Worm (Caenorhabditis elegans) whole organism, L1 larva: ENCODE results near the gene spp-4.
A peak's percentile ranks its signal among the peaks of the same experiment; 100 is the strongest.

Experiments
- C34B4.2 ChIP-seq: sonication (generic microtip); optimal IDR thresholded peaks from 2 replicates; lab custom pipeline; 2017; ENCODE audit warnings: mild to moderate bottlenecking, missing genetic modification characterization, missing compliant biosample characterization
- alr-1 ChIP-seq: fragments of 200-800 bp; sonication (Bioruptor generic); optimal IDR thresholded peaks from 2 replicates; lab custom pipeline; 2018; ENCODE audit warnings: borderline replicate concordance, mild to moderate bottlenecking, missing genetic modification characterization, missing compliant biosample characterization
- aly-2 ChIP-seq: fragments of 150-350 bp; optimal IDR thresholded peaks from 2 replicates; lab custom pipeline; 2014; ENCODE audit warnings: missing biosample characterization, missing genetic modification characterization
- ceh-8 ChIP-seq: fragments of 200-800 bp; sonication (Bioruptor generic); optimal IDR thresholded peaks from 2 replicates; lab custom pipeline; 2018; ENCODE audit warnings: mild to moderate bottlenecking, missing genetic modification characterization, moderate library complexity, missing compliant biosample characterization
- ceh-88 ChIP-seq: fragments of 200-800 bp; sonication (Bioruptor generic); IDR thresholded peaks from 2 replicates; pipeline ENCODE4 v1.3.6; 2022; ENCODE audit warnings: missing genetic modification characterization, missing compliant biosample characterization
- ces-1 ChIP-seq: fragments of 150-350 bp; optimal IDR thresholded peaks from 2 replicates; lab custom pipeline; 2014; ENCODE audit warnings: missing biosample characterization, missing genetic modification reagents, missing genetic modification characterization
- dpl-1 ChIP-seq, 3 experiments: fragments of 150-350 bp in 2 of 3; sonication (generic microtip) in 1 of 3; optimal IDR thresholded peaks; 2 replicates each; lab custom pipeline; 2014 to 2017; ENCODE audit warnings: missing biosample characterization in 3 of 3, missing genetic modification characterization in 3 of 3, missing genetic modification reagents in 3 of 3
- efl-1 ChIP-seq, 4 experiments: fragments of 150-350 bp; optimal IDR thresholded peaks in 3 of 4; peaks in 1 of 4; 1 replicate in 1 of 4; 2 replicates in 3 of 4; lab custom pipeline; 2014; ENCODE audit warnings: missing biosample characterization in 2 of 4, missing genetic modification characterization in 2 of 4, missing genetic modification reagents in 2 of 4
- efl-3 ChIP-seq: fragments of 200-800 bp; sonication (Bioruptor generic); optimal IDR thresholded peaks from 2 replicates; lab custom pipeline; 2018; ENCODE audit warnings: mild to moderate bottlenecking, missing genetic modification characterization, missing compliant biosample characterization
- elt-2 ChIP-seq: sonication (generic microtip); optimal IDR thresholded peaks from 2 replicates; lab custom pipeline; 2016; ENCODE audit warnings: missing genetic modification characterization, mild to moderate bottlenecking, inconsistent platforms, missing compliant biosample characterization, missing genetic modification reagents
- elt-3 ChIP-seq, 6 experiments: fragments of 150-350 bp in 1 of 6; sonication (generic microtip); optimal IDR thresholded peaks; 2 replicates each; lab custom pipeline; 2017 to 2018; ENCODE audit warnings: missing biosample characterization in 6 of 6, missing genetic modification characterization in 6 of 6, inconsistent platforms in 1 of 6
- fkh-10 ChIP-seq: sonication (generic microtip); optimal IDR thresholded peaks from 2 replicates; lab custom pipeline; 2017; ENCODE audit warnings: missing biosample characterization, missing genetic modification reagents, missing genetic modification characterization
- fos-1 ChIP-seq: fragments of 150-350 bp; optimal IDR thresholded peaks from 2 replicates; lab custom pipeline; 2014; ENCODE audit warnings: missing biosample characterization, missing genetic modification characterization
- grh-1 ChIP-seq: fragments of 200-800 bp; sonication (Bioruptor generic); IDR thresholded peaks from 2 replicates; pipeline ENCODE4 v1.3.6; 2022; ENCODE audit warnings: missing genetic modification reagents, missing genetic modification characterization, missing compliant biosample characterization
- hlh-17 ChIP-seq: fragments of 200-800 bp; sonication (Bioruptor generic); optimal IDR thresholded peaks from 2 replicates; lab custom pipeline; 2018; ENCODE audit warnings: missing genetic modification characterization, mild to moderate bottlenecking, missing compliant biosample characterization, moderate library complexity, borderline replicate concordance
- hpl-2 ChIP-seq: fragments of 150-350 bp; optimal IDR thresholded peaks from 2 replicates; lab custom pipeline; 2014; ENCODE audit warnings: missing biosample characterization, missing genetic modification reagents, missing genetic modification characterization
- jun-1 ChIP-seq: fragments of 150-350 bp; optimal IDR thresholded peaks from 2 replicates; lab custom pipeline; 2014; ENCODE audit warnings: missing biosample characterization, missing genetic modification reagents, missing genetic modification characterization
- lin-14 ChIP-seq: fragments of 200-800 bp; sonication (Bioruptor generic); optimal IDR thresholded peaks from 2 replicates; lab custom pipeline; 2018; ENCODE audit warnings: mild to moderate bottlenecking, missing genetic modification characterization, moderate library complexity, missing compliant biosample characterization
- lin-15B ChIP-seq: fragments of 150-350 bp; sonication (generic microtip); optimal IDR thresholded peaks from 3 replicates; lab custom pipeline; 2014; ENCODE audit warnings: missing biosample characterization, missing genetic modification characterization
- lin-35 ChIP-seq, 2 experiments: fragments of 150-350 bp; optimal IDR thresholded peaks; 2 replicates each; lab custom pipeline; 2014; ENCODE audit warnings: missing biosample characterization in 2 of 2, missing genetic modification characterization in 2 of 2, missing genetic modification reagents in 2 of 2
- lin-39 ChIP-seq: fragments of 150-350 bp; optimal IDR thresholded peaks from 2 replicates; lab custom pipeline; 2014; ENCODE audit warnings: missing biosample characterization, missing genetic modification reagents, missing genetic modification characterization
- lir-3 ChIP-seq: sonication (generic microtip); optimal IDR thresholded peaks from 2 replicates; lab custom pipeline; 2016; ENCODE audit warnings: mild to moderate bottlenecking, missing genetic modification characterization, moderate library complexity, missing compliant biosample characterization; ENCODE audit not compliant: poor library complexity
- mdl-1 ChIP-seq, 2 experiments: fragments of 150-350 bp; optimal IDR thresholded peaks; 2 replicates each; lab custom pipeline; 2014 to 2017; ENCODE audit warnings: missing biosample characterization in 2 of 2, missing genetic modification characterization in 2 of 2, inconsistent platforms in 1 of 2
- nhr-11 ChIP-seq: fragments of 150-350 bp; optimal IDR thresholded peaks from 2 replicates; lab custom pipeline; 2014; ENCODE audit warnings: missing biosample characterization, missing genetic modification characterization
- nhr-19 ChIP-seq: fragments of 200-800 bp; sonication (Bioruptor generic); conservative IDR thresholded peaks from 2 replicates; pipeline ENCODE4 v1.3.6; 2022; ENCODE audit warnings: missing genetic modification characterization, missing compliant biosample characterization
- nhr-20 ChIP-seq: sonication (generic microtip); optimal IDR thresholded peaks from 2 replicates; lab custom pipeline; 2016; ENCODE audit warnings: mild to moderate bottlenecking, missing genetic modification characterization, missing compliant biosample characterization
- nhr-237 ChIP-seq: fragments of 150-350 bp; optimal IDR thresholded peaks from 2 replicates; lab custom pipeline; 2014; ENCODE audit warnings: missing biosample characterization, missing genetic modification characterization
- nhr-47 ChIP-seq: sonication (generic microtip); optimal IDR thresholded peaks from 2 replicates; lab custom pipeline; 2016; ENCODE audit warnings: mild to moderate bottlenecking, missing genetic modification characterization, moderate library complexity, missing compliant biosample characterization
- nhr-85 ChIP-seq: sonication (generic microtip); peaks from one replicate; lab custom pipeline; 2016; ENCODE audit warnings: missing genetic modification characterization, inconsistent platforms, missing compliant biosample characterization
- pag-3 ChIP-seq: sonication (generic microtip); optimal IDR thresholded peaks from 2 replicates; lab custom pipeline; 2017; ENCODE audit warnings: missing genetic modification characterization, mild to moderate bottlenecking, missing compliant biosample characterization, antibody characterized with exemption, borderline replicate concordance; ENCODE audit not compliant: insufficient read depth
- pax-3 ChIP-seq: fragments of 200-800 bp; sonication (Bioruptor generic); optimal IDR thresholded peaks from 2 replicates; lab custom pipeline; 2018; ENCODE audit warnings: mild to moderate bottlenecking, missing genetic modification characterization, moderate library complexity, missing compliant biosample characterization
- rnt-1 ChIP-seq: sonication (generic microtip); optimal IDR thresholded peaks from 2 replicates; lab custom pipeline; 2016; ENCODE audit warnings: mild to moderate bottlenecking, missing genetic modification characterization, moderate library complexity, missing compliant biosample characterization
- skn-1 ChIP-seq: fragments of 150-350 bp; optimal IDR thresholded peaks from 2 replicates; lab custom pipeline; 2014; ENCODE audit warnings: missing biosample characterization, missing genetic modification characterization
- snpc-4 ChIP-seq: fragments of 150-350 bp; optimal IDR thresholded peaks from 2 replicates; lab custom pipeline; 2014; ENCODE audit warnings: missing biosample characterization, missing genetic modification characterization
- snu-23 ChIP-seq: sonication (generic microtip); optimal IDR thresholded peaks from 2 replicates; lab custom pipeline; 2016; ENCODE audit warnings: missing genetic modification characterization, missing compliant biosample characterization
- sptf-1 ChIP-seq: fragments of 150-350 bp; optimal IDR thresholded peaks from 2 replicates; lab custom pipeline; 2014; ENCODE audit warnings: missing biosample characterization, missing genetic modification characterization
- tbx-2 ChIP-seq: sonication (generic microtip); optimal IDR thresholded peaks from 2 replicates; lab custom pipeline; 2016; ENCODE audit warnings: missing genetic modification characterization, missing compliant biosample characterization
- unc-86 ChIP-seq: sonication (generic microtip); optimal IDR thresholded peaks from 2 replicates; lab custom pipeline; 2016; ENCODE audit warnings: missing genetic modification characterization, missing compliant biosample characterization
- unc-98 ChIP-seq: fragments of 200-800 bp; sonication (Bioruptor generic); IDR thresholded peaks from 2 replicates; pipeline ENCODE4 v1.3.6; 2022; ENCODE audit warnings: missing genetic modification characterization, missing compliant biosample characterization
- xbp-1 ChIP-seq: sonication (generic microtip); optimal IDR thresholded peaks from 2 replicates; lab custom pipeline; 2016; ENCODE audit warnings: missing genetic modification characterization, missing compliant biosample characterization
- zag-1 ChIP-seq: fragments of 150-350 bp; optimal IDR thresholded peaks from 2 replicates; lab custom pipeline; 2014; ENCODE audit warnings: missing biosample characterization, missing genetic modification characterization
- ztf-4 ChIP-seq: fragments of 150-350 bp; optimal IDR thresholded peaks from 2 replicates; lab custom pipeline; 2014; ENCODE audit warnings: missing biosample characterization, missing genetic modification characterization

spp-4 gene

ce11 chrX:7314564-7314963 is 4.0 kb downstream of the spp-4 start:
- TF ChIP-seq fos-1 (no peak), aly-2 (tag; lab: Kevin White, UChicago) (no peak), fkh-10 (GFP tag; lab: Kevin White, UChicago) (no peak), elt-2 (peak; percentile 40), nhr-11 (tag; lab: Kevin White, UChicago) (no peak), efl-1 (optimal IDR thresholded peaks at IDR 0.05; lab: Kevin White, UChicago) (no peak), efl-1 (GFP tag; optimal IDR thresholded peaks at IDR 0.05 in 1 of 2; lab: Kevin White, UChicago) (peak in 1 of 2 experiments; percentile 16)

DNA sequence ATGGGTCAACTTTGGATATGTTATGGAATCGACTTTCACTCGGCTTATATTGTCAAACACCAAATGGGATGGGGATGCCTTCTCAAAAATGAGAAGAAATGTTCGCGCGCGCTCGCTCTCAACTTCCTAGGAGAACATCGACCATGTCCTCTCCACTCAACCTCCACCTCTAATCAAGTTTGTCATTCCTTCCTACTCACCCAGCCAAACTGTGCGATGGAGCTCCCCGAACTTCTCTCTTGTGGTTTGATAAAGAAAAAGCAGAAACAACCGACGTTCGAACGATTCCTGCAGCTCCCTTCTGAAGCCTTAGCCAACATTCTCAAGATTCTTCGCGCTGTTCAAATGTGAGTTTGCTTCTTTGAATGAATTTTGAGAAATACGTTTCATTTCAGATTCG is 5.3 kb downstream of the spp-4 start:
- TF ChIP-seq elt-3 (tag; optimal IDR thresholded peaks at IDR 0.05; lab: Kevin White, UChicago) (no peak), ceh-8 (GFP tag; lab: Kevin White, UChicago) (no peak), pax-3 (tag; lab: Kevin White, UChicago) (no peak), ces-1 (GFP tag; lab: Kevin White, UChicago) (no peak), lin-39 (tag; lab: Kevin White, UChicago) (no peak), hpl-2 (GFP tag; lab: Kevin White, UChicago) (no peak), snu-23 (GFP tag; lab: Kevin White, UChicago) (no peak), lin-15B (tag; lab: Kevin White, UChicago) (no peak), nhr-19 (GFP tag; lab: Robert Waterston, UW) (no peak), zag-1 (tag; lab: Kevin White, UChicago) (no peak), xbp-1 (tag; lab: Kevin White, UChicago) (no peak), fos-1 (no peak), ztf-4 (no peak), aly-2 (tag; lab: Kevin White, UChicago) (no peak)
- TF ChIP-seq, all 84 proteins: peak for 0

- no peak for TF ChIP-seq mdl-1 (tag; optimal IDR thresholded peaks at IDR 0.05; lab: Kevin White, UChicago)
These were observed 6.7 kb downstream of the spp-4 start for ce11 chrX:7311870-7312269.

ce11 chrX:7309775-7310174 is 8.8 kb downstream of the spp-4 start, which contains the start of the genes his-38 and his-40:
TSS of gene his-38 (minus strand) at chrX:7309875.
TSS of gene his-40 (plus strand) at chrX:7310110.
- TF ChIP-seq nhr-20 (tag; lab: Kevin White, UChicago) (peak; percentile 20), snu-23 (GFP tag; lab: Kevin White, UChicago) (peak; percentile 4), nhr-85 (tag; lab: Kevin White, UChicago) (peak; percentile 49), lin-14 (GFP tag; lab: Kevin White, UChicago) (peak; percentile 16), grh-1 (GFP tag; lab: Robert Waterston, UW) (no peak; the same call in 1 of the 2 replicates), rnt-1 (tag; lab: Kevin White, UChicago) (peak; percentile 23), alr-1 (tag; lab: Kevin White, UChicago) (no peak)

DNA sequence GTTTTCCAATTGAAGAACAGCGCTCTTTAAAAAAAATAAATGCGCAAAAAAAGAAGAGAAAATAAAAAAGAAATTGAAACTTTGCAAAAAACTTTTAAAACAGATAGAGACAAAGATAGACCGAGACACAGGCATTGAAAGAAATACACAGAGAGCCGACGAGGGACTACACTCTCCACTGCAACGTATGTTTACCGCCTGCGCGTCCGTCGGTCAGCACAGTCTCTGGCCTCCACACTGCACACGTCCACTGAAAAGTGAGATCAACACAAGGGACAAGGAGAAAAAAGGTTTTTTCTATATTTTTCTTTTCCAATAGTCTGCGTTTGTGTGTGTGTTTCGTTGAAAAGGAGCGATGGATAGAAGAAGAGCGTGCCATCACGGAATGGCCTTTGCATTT is 12.1 kb downstream of the spp-4 start:
- TF ChIP-seq mdl-1 (tag; optimal IDR thresholded peaks at IDR 0.05; lab: Kevin White, UChicago) (peak in 1 of 2 experiments; percentile 65), nhr-19 (GFP tag; lab: Robert Waterston, UW) (no peak; the same call in 1 of the 2 replicates), snu-23 (GFP tag; lab: Kevin White, UChicago) (peak; percentile 85), sptf-1 (tag; lab: Kevin White, UChicago) (no peak), ceh-88 (no peak), nhr-237 (peak; percentile 60), skn-1 (tag; lab: Kevin White, UChicago) (peak; percentile 27), efl-3 (GFP tag; lab: Kevin White, UChicago) (no peak), hlh-17 (GFP tag; lab: Kevin White, UChicago) (no peak), lir-3 (tag; lab: Kevin White, UChicago) (peak; percentile 59), jun-1 (tag; lab: Kevin White, UChicago) (peak; percentile 26), pag-3 (tag; lab: Kevin White, UChicago) (no peak), fkh-10 (GFP tag; lab: Kevin White, UChicago) (peak; percentile 13), tbx-2 (tag; lab: Kevin White, UChicago) (peak; percentile 58), unc-98 (no peak), unc-86 (tag; lab: Kevin White, UChicago) (peak; percentile 4), rnt-1 (tag; lab: Kevin White, UChicago) (peak; percentile 57), ceh-8 (GFP tag; lab: Kevin White, UChicago) (no peak), lin-35 (GFP tag; optimal IDR thresholded peaks at IDR 0.05; lab: Kevin White, UChicago) (peak; percentile 10 to 14), dpl-1 (GFP tag; optimal IDR thresholded peaks at IDR 0.05; lab: Kevin White, UChicago) (peak in 2 of 3 experiments; percentile 15 to 27), snpc-4 (tag; lab: Kevin White, UChicago) (no peak), nhr-11 (tag; lab: Kevin White, UChicago) (no peak), nhr-47 (tag; lab: Kevin White, UChicago) (peak; percentile 55), lin-14 (GFP tag; lab: Kevin White, UChicago) (peak; percentile 97), C34B4.2 (tag; lab: Kevin White, UChicago) (no peak)
